Worm (Caenorhabditis elegans) whole organism, L2 larva: Measurements from ENCODE around the gene sec-15.

Source experiments
- ZK546.5 ChIP-seq: sonication (generic microtip); optimal IDR thresholded peaks from 2 replicates; lab custom pipeline; 2017; ENCODE audit warnings: missing biosample characterization, missing genetic modification characterization
- aly-2 ChIP-seq: fragments of 150-350 bp; optimal IDR thresholded peaks from 2 replicates; lab custom pipeline; 2014; ENCODE audit warnings: missing biosample characterization, missing genetic modification characterization
- ama-1 ChIP-seq: fragments of 150-350 bp; optimal IDR thresholded peaks from 2 replicates; lab custom pipeline; 2018; ENCODE audit warnings: inconsistent platforms
- ceh-82 ChIP-seq: fragments of 150-350 bp; optimal IDR thresholded peaks from 2 replicates; lab custom pipeline; 2014; ENCODE audit warnings: missing biosample characterization, missing genetic modification characterization
- mdl-1 ChIP-seq, 2 experiments: fragments of 150-350 bp in 1 of 2; sonication (generic microtip) in 1 of 2; optimal IDR thresholded peaks; 2 replicates each; lab custom pipeline; 2017; ENCODE audit warnings: missing biosample characterization in 2 of 2, missing genetic modification characterization in 2 of 2
- nhr-237 ChIP-seq: fragments of 150-350 bp; optimal IDR thresholded peaks from 2 replicates; lab custom pipeline; 2014; ENCODE audit warnings: missing biosample characterization, missing genetic modification characterization
- skn-1 ChIP-seq: sonication (generic microtip); optimal IDR thresholded peaks from 2 replicates; lab custom pipeline; 2017; ENCODE audit warnings: missing biosample characterization, missing genetic modification characterization
- ztf-4 ChIP-seq: fragments of 150-350 bp; optimal IDR thresholded peaks from 2 replicates; lab custom pipeline; 2014; ENCODE audit warnings: missing biosample characterization, missing genetic modification characterization

DNA sequence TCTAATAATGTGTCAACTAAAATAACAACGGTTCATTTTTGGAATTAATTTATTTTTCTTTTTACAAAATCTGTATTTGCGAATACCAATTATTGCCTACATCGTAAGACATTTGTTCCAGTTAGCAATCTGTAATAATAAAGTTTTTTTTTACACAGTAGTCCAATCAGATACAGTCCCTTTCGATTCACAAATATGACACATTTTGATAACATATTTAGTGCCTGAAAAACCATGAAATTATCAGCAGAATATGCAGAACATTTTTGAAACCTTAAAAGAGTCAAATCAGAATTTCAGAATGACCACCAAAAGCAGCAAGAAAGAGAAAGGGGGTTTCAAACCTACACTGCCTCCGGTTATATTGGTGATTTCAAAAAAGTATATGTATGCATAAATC, 43.8 kb upstream of the sec-15 start, which contains the start of gene C06E2.2:
- no peak for TF ChIP-seq ceh-82 (tag; lab: Kevin White, UChicago)
- TF ChIP-seq skn-1 (tag; lab: Kevin White, UChicago) = no peak
- TF ChIP-seq ZK546.5 (tag; lab: Kevin White, UChicago) = no peak
- no peak for TF ChIP-seq mdl-1 (tag; optimal IDR thresholded peaks at IDR 0.05; lab: Kevin White, UChicago)
- no peak for TF ChIP-seq aly-2 (tag; lab: Kevin White, UChicago)
- TF ChIP-seq ama-1 (lab: Kevin White, UChicago) = no peak
- TF ChIP-seq nhr-237 (tag; lab: Kevin White, UChicago) = no peak
- TF ChIP-seq ztf-4 = no peak
